Worm (Caenorhabditis elegans): Measurements from ENCODE around the gene morc-1.

DNA sequence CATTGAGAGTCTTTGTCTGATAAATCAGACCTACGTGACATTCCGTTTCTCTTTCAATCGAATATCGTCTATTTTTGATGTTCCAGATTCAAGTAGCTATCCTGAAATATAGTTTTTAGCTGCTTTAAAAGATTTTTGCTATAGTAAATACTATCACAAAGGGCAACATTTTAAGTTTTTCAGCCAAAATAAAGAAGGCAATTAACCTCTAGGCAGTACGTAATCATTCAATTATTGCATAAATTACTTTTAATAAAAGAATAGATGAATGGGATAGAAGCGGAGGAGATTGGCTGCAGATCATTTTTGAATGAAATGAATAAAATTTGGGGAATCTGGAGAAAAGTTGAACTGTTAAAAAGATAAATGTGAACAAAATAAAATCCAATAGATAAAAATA, 37.0 kb downstream of the morc-1 start, which contains the start of gene ulp-1:
- no peak for TF ChIP-seq tab-1 (GFP tag; IDR thresholded peaks at IDR 0.05)
- TF ChIP-seq med-1 (GFP tag; optimal IDR thresholded peaks at IDR 0.05; ENCODE audit: insufficient read depth), result no peak
- TF ChIP-seq T22C8.4 (GFP tag; IDR thresholded peaks at IDR 0.05), result no peak
- no peak for TF ChIP-seq cog-1 (tag; optimal IDR thresholded peaks at IDR 0.05)
